Worm (Caenorhabditis elegans): ENCODE measurements around the gene sri-65.

DNA sequence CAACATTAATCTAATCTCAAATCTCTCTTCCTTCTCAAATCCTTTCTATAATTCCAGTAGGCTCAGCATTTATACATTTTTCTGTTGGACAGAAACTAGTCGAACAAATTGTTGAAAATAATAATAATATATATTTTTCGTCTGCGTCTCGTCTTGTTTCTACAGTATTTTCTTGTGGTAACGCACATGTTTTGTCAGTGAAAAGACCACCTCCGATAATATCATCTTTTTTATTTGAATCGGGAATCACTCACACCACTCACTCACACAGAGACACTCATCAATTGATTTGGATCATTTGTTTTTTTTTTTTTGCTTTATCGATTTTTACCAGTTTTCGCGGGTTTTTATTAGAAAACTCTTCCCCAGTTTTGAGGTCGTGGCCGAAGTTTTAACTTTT is 33.5 kb downstream of the sri-65 start:
- TF ChIP-seq aly-2 (tag; optimal IDR thresholded peaks at IDR 0.05) (no peak), nhr-6 (tag; optimal IDR thresholded peaks at IDR 0.05) (no peak), skn-1 (tag; optimal IDR thresholded peaks at IDR 0.05) (no peak), mdl-1 (tag; optimal IDR thresholded peaks at IDR 0.05) (no peak), zag-1 (tag; optimal IDR thresholded peaks at IDR 0.05) (no peak), mab-5 (tag; optimal IDR thresholded peaks at IDR 0.05) (no peak), ama-1 (optimal IDR thresholded peaks at IDR 0.05) (no peak), R02D3.7 (tag; optimal IDR thresholded peaks at IDR 0.05) (no peak), nhr-129 (tag; optimal IDR thresholded peaks at IDR 0.05) (peak; percentile 3), egl-27 (tag; optimal IDR thresholded peaks at IDR 0.05) (no peak)

Data from whole organism, L2 larva.